Fruit fly (Drosophila melanogaster) whole organism, wandering third instar larva: Measurements from ENCODE around the gene CG15343.
A peak's percentile ranks its signal among the peaks of the same experiment; 100 is the strongest.

Experiments
- CG32264 ChIP-seq: fragments of 200-800 bp; sonication (Bioruptor generic); optimal IDR thresholded peaks from 2 replicates; lab custom pipeline; 2016; ENCODE audit warnings: missing biosample characterization, missing genetic modification characterization
- CG9705 ChIP-seq: fragments of 200-800 bp; sonication (Bioruptor generic); optimal IDR thresholded peaks from 2 replicates; lab custom pipeline; 2018; ENCODE audit warnings: missing biosample characterization, mild to moderate bottlenecking, missing genetic modification characterization
- CrebA ChIP-seq: fragments of 200-800 bp; sonication (Bioruptor generic); optimal IDR thresholded peaks from 2 replicates; lab custom pipeline; 2016; ENCODE audit warnings: missing biosample characterization, mild to moderate bottlenecking, missing genetic modification characterization, borderline replicate concordance
- Dfd ChIP-seq: fragments of >200 bp; optimal IDR thresholded peaks from 2 replicates; lab custom pipeline; 2017; ENCODE audit warnings: missing biosample characterization, missing genetic modification characterization
- Dif ChIP-seq: fragments of 200-275, 200-300 bp; sonication (Bioruptor generic); optimal IDR thresholded peaks from 2 replicates; lab custom pipeline; 2018; ENCODE audit warnings: missing biosample characterization, missing genetic modification characterization; ENCODE audit not compliant: partially characterized antibody
- HLH106 ChIP-seq: fragments of 200-800 bp; optimal IDR thresholded peaks from 3 replicates; lab custom pipeline; 2019; ENCODE audit warnings: missing biosample characterization, mild to moderate bottlenecking, missing genetic modification characterization, moderate library complexity
- Hr78 ChIP-seq: fragments of >200 bp; optimal IDR thresholded peaks from 2 replicates; lab custom pipeline; 2017; ENCODE audit warnings: missing biosample characterization, missing genetic modification characterization
- Jra ChIP-seq: sonication (Bioruptor generic); optimal IDR thresholded peaks from 2 replicates; lab custom pipeline; 2016; ENCODE audit warnings: missing biosample characterization, missing genetic modification characterization
- Mio ChIP-seq: sonication (Bioruptor generic); optimal IDR thresholded peaks from 2 replicates; lab custom pipeline; 2016; ENCODE audit warnings: missing biosample characterization, missing genetic modification characterization
- Myc ChIP-seq: fragments of >200 bp; optimal IDR thresholded peaks from 2 replicates; lab custom pipeline; 2017
- OdsH ChIP-seq: fragments of 200-800 bp; sonication (Bioruptor generic); optimal IDR thresholded peaks from 2 replicates; lab custom pipeline; 2016; ENCODE audit warnings: missing biosample characterization, mild to moderate bottlenecking, missing genetic modification characterization
- Rel ChIP-seq, 2 experiments: fragments of 200-800 bp; sonication (Bioruptor generic) in 1 of 2; optimal IDR thresholded peaks; 2 replicates in 1 of 2; 3 replicates in 1 of 2; lab custom pipeline; 2016 to 2019; ENCODE audit warnings: mild to moderate bottlenecking in 2 of 2, missing biosample characterization in 2 of 2, missing genetic modification characterization in 2 of 2, moderate library complexity in 1 of 2
- Sp1 ChIP-seq: fragments of 200-800 bp; sonication (Bioruptor generic); optimal IDR thresholded peaks from 3 replicates; lab custom pipeline; 2019; ENCODE audit warnings: missing biosample characterization, mild to moderate bottlenecking, missing genetic modification characterization, moderate library complexity
- Vsx2 ChIP-seq: fragments of 200-300, 225-300 bp; sonication (Bioruptor generic); optimal IDR thresholded peaks from 2 replicates; lab custom pipeline; 2018; ENCODE audit warnings: missing biosample characterization, missing genetic modification characterization; ENCODE audit not compliant: partially characterized antibody
- br ChIP-seq: fragments of 200-800 bp; sonication (Bioruptor generic); optimal IDR thresholded peaks from 2 replicates; lab custom pipeline; 2016; ENCODE audit warnings: missing biosample characterization, missing genetic modification characterization
- dl ChIP-seq, 2 experiments: fragments of 175-275, 200-275 bp in 1 of 2; fragments of 200-275 bp in 1 of 2; sonication (Bioruptor generic); optimal IDR thresholded peaks; lab custom pipeline; 2018; ENCODE audit warnings: mild to moderate bottlenecking in 2 of 2, missing biosample characterization in 2 of 2, missing genetic modification characterization in 2 of 2, moderate library complexity in 2 of 2; ENCODE audit not compliant: partially characterized antibody in 2 of 2, insufficient read depth in 1 of 2
- dsf ChIP-seq: sonication (Bioruptor generic); optimal IDR thresholded peaks from 2 replicates; lab custom pipeline; 2016; ENCODE audit warnings: missing biosample characterization, missing genetic modification characterization, borderline replicate concordance
- ey ChIP-seq: fragments of 200-800 bp; sonication (Bioruptor generic); optimal IDR thresholded peaks from 2 replicates; lab custom pipeline; 2016; ENCODE audit warnings: missing biosample characterization, missing genetic modification characterization
- foxo ChIP-seq, 2 experiments: fragments of 200-800 bp; sonication (Bioruptor generic); optimal IDR thresholded peaks; 2 replicates in 1 of 2; 3 replicates in 1 of 2; lab custom pipeline; 2016 to 2017; ENCODE audit warnings: missing biosample characterization in 2 of 2, missing genetic modification characterization in 2 of 2
- h ChIP-seq: fragments of 200-800 bp; sonication (Bioruptor generic); optimal IDR thresholded peaks from 3 replicates; lab custom pipeline; 2016; ENCODE audit warnings: missing biosample characterization, mild to moderate bottlenecking, missing genetic modification characterization
- jim ChIP-seq: fragments of 175-275, 200-325 bp; sonication (Bioruptor generic); optimal IDR thresholded peaks from 2 replicates; lab custom pipeline; 2016; ENCODE audit warnings: missing biosample characterization, mild to moderate bottlenecking, missing genetic modification characterization
- lola ChIP-seq: fragments of >200 bp; optimal IDR thresholded peaks from 2 replicates; lab custom pipeline; 2017; ENCODE audit warnings: missing biosample characterization, missing genetic modification characterization
- pan ChIP-seq: fragments of >200 bp; optimal IDR thresholded peaks from 2 replicates; lab custom pipeline; 2017
- psq ChIP-seq: fragments of 200-800 bp; sonication (Bioruptor generic); optimal IDR thresholded peaks from 3 replicates; lab custom pipeline; 2017; ENCODE audit warnings: missing biosample characterization, mild to moderate bottlenecking, missing genetic modification characterization, moderate library complexity
- rgr ChIP-seq: fragments of 200-800 bp; sonication (Bioruptor generic); optimal IDR thresholded peaks from 3 replicates; lab custom pipeline; 2016; ENCODE audit warnings: missing biosample characterization, mild to moderate bottlenecking, missing genetic modification characterization

The CG15343 gene

dm6 chrX:8286859-8287258 lies 13.3 kb upstream of the CG15343 start:
- TF ChIP-seq CrebA (GFP tag; lab: Kevin White, UChicago) (no peak), Hr78 (GFP tag; lab: Kevin White, UChicago) (no peak), dl (GFP tag; optimal IDR thresholded peaks at IDR 0.05; lab: Kevin White, UChicago; ENCODE audit: insufficient read depth in 1 of 2, partially characterized antibody in 2 of 2) (no peak), Dfd (peak; percentile 91), ey (GFP tag; lab: Kevin White, UChicago) (no peak), OdsH (GFP tag; lab: Kevin White, UChicago) (no peak)

dm6 chrX:8285052-8285451 lies 11.4 kb upstream of the CG15343 start:
- TF ChIP-seq OdsH (GFP tag; lab: Kevin White, UChicago) (no peak), Dfd (peak; percentile 82)

dm6 chrX:8273291-8273690 lies 315 bp downstream of the CG15343 start, which contains the start of gene CG1636:
Gene CG1636, plus strand, starts transcription at chrX:8273412.
- no peak for TF ChIP-seq dsf (GFP tag; lab: Kevin White, UChicago)
- TF ChIP-seq br (GFP tag; lab: Kevin White, UChicago), result no peak
- no peak for TF ChIP-seq Rel (GFP tag; optimal IDR thresholded peaks at IDR 0.05; lab: Kevin White, UChicago)
- TF ChIP-seq Rel (tag; optimal IDR thresholded peaks at IDR 0.05; lab: Kevin White, UChicago), result peak; percentile 73
- TF ChIP-seq Vsx2 (GFP tag; lab: Kevin White, UChicago), result no peak
- TF ChIP-seq Mio (GFP tag; lab: Kevin White, UChicago), result no peak
- no peak for TF ChIP-seq pan
- TF ChIP-seq, all 38 proteins: peak for 1

dm6 chrX:8271363-8272061 lies 2.1 kb downstream of the CG15343 start, which contains the start of gene Corp:
Gene Corp, minus strand, starts transcription at chrX:8271409.
- TF ChIP-seq psq (peak; percentile 19), Sp1 (peak; percentile 16), rgr (GFP tag; lab: Kevin White, UChicago) (peak; percentile 41), CG9705 (GFP tag; lab: Kevin White, UChicago) (no peak), Jra (GFP tag; lab: Kevin White, UChicago) (no peak), HLH106 (tag; lab: Kevin White, UChicago) (peak; percentile 51), foxo (GFP tag; optimal IDR thresholded peaks at IDR 0.05; lab: Kevin White, UChicago) (peak in 1 of 2 experiments; percentile 8), Dif (GFP tag; lab: Kevin White, UChicago) (peak; percentile 2), h (GFP tag; lab: Kevin White, UChicago) (peak; percentile 32)
- TF ChIP-seq, all 38 proteins: peak for 7

dm6 chrX:8265261-8265660 lies 8.3 kb downstream of the CG15343 start:
- TF ChIP-seq Jra (GFP tag; lab: Kevin White, UChicago) (no peak), Myc (lab: Kevin White, UChicago) (peak; percentile 10)

- TF ChIP-seq h (GFP tag; lab: Kevin White, UChicago) (no peak), foxo (GFP tag; optimal IDR thresholded peaks at IDR 0.05; lab: Kevin White, UChicago) (peak in 1 of 2 experiments; percentile 10), CG9705 (GFP tag; lab: Kevin White, UChicago) (no peak), jim (GFP tag; lab: Kevin White, UChicago) (no peak), pan (no peak)
Observed at dm6 chrX:8263236-8263635, 10.4 kb downstream of the CG15343 start.

- TF ChIP-seq h (GFP tag; lab: Kevin White, UChicago), result peak; percentile 3
- no peak for TF ChIP-seq CG32264 (GFP tag; lab: Kevin White, UChicago)
- no peak for TF ChIP-seq lola (GFP tag; lab: Kevin White, UChicago)
- TF ChIP-seq jim (GFP tag; lab: Kevin White, UChicago), result no peak
- TF ChIP-seq HLH106 (tag; lab: Kevin White, UChicago), result no peak
- no peak for TF ChIP-seq Dfd
Observed at dm6 chrX:8259881-8260280, 13.7 kb downstream of the CG15343 start.
